Worm (Caenorhabditis elegans) whole organism, L4 larva: ENCODE results near the gene unc-8.

Experiments used
- F26F4.8 ChIP-seq: fragments of 200-800 bp; sonication (Bioruptor generic); conservative IDR thresholded peaks from 2 replicates; pipeline ENCODE4 v1.3.6; 2022; ENCODE audit warnings: missing genetic modification characterization, missing compliant biosample characterization
- F37D6.2 ChIP-seq: sonication (generic microtip); optimal IDR thresholded peaks from 2 replicates; lab custom pipeline; 2016; ENCODE audit warnings: mild to moderate bottlenecking, missing genetic modification characterization, missing compliant biosample characterization
- T20F7.1 ChIP-seq: fragments of 200-800 bp; sonication (Bioruptor generic); optimal IDR thresholded peaks from 2 replicates; lab custom pipeline; 2018; ENCODE audit warnings: mild to moderate bottlenecking, missing genetic modification characterization, missing compliant biosample characterization
- ZK337.2 ChIP-seq: fragments of 200-800 bp; sonication (Bioruptor generic); IDR thresholded peaks from 2 replicates; pipeline ENCODE4 v1.3.6; 2022; ENCODE audit warnings: missing genetic modification reagents, missing genetic modification characterization, missing compliant biosample characterization
- aha-1 ChIP-seq: fragments of 150-350 bp; peaks from one replicate; lab custom pipeline; 2014; ENCODE audit warnings: missing biosample characterization, missing genetic modification characterization
- aly-2 ChIP-seq: sonication (generic microtip); optimal IDR thresholded peaks from 2 replicates; lab custom pipeline; 2018; ENCODE audit warnings: missing biosample characterization, missing genetic modification characterization
- ama-1 ChIP-seq: fragments of 150-350 bp; optimal IDR thresholded peaks from 2 replicates; lab custom pipeline; 2014; ENCODE audit warnings: inconsistent platforms, mixed read lengths
- ceh-20 ChIP-seq: fragments of 200-800 bp; sonication (Bioruptor generic); IDR thresholded peaks from 2 replicates; pipeline ENCODE4 v1.3.6; 2022; ENCODE audit warnings: missing genetic modification reagents, missing genetic modification characterization, missing compliant biosample characterization
- ceh-82 ChIP-seq: sonication (generic microtip); optimal IDR thresholded peaks from 2 replicates; lab custom pipeline; 2017; ENCODE audit warnings: missing biosample characterization, missing genetic modification characterization
- ces-1 ChIP-seq: fragments of 150-350 bp; sonication (generic microtip); optimal IDR thresholded peaks from 4 replicates; lab custom pipeline; 2014; ENCODE audit warnings: missing biosample characterization, missing genetic modification reagents, missing genetic modification characterization
- cey-2 ChIP-seq: sonication (generic microtip); optimal IDR thresholded peaks from 3 replicates; lab custom pipeline; 2017; ENCODE audit warnings: missing genetic modification characterization, mild to moderate bottlenecking, missing compliant biosample characterization, antibody characterized with exemption, borderline replicate concordance; ENCODE audit not compliant: insufficient read depth
- daf-16 ChIP-seq, 3 experiments: sonication (generic microtip); optimal IDR thresholded peaks; 2 replicates each; lab custom pipeline; 2016 to 2017; ENCODE audit warnings: missing genetic modification characterization in 3 of 3, missing genetic modification reagents in 3 of 3, mild to moderate bottlenecking in 2 of 3, missing compliant biosample characterization in 2 of 3, missing biosample characterization in 1 of 3, moderate library complexity in 1 of 3
- dmd-6 ChIP-seq: fragments of 200-800 bp; sonication (Bioruptor generic); IDR thresholded peaks from 2 replicates; pipeline ENCODE4 v1.3.6; 2022; ENCODE audit warnings: missing genetic modification reagents, missing genetic modification characterization, missing compliant biosample characterization
- dmd-8 ChIP-seq: fragments of 200-800 bp; sonication (Bioruptor generic); IDR thresholded peaks from 2 replicates; pipeline ENCODE4 v1.3.6; 2022; ENCODE audit warnings: missing genetic modification characterization, missing compliant biosample characterization
- dpl-1 ChIP-seq: fragments of 150-350 bp; optimal IDR thresholded peaks from 2 replicates; lab custom pipeline; 2014; ENCODE audit warnings: missing biosample characterization, missing genetic modification reagents, missing genetic modification characterization
- dve-1 ChIP-seq: sonication (generic microtip); optimal IDR thresholded peaks from 2 replicates; lab custom pipeline; 2017; ENCODE audit warnings: antibody characterized with exemption, mild to moderate bottlenecking, missing genetic modification characterization, missing compliant biosample characterization; ENCODE audit not compliant: insufficient read depth
- fkh-10 ChIP-seq: fragments of 150-350 bp; optimal IDR thresholded peaks from 2 replicates; lab custom pipeline; 2014; ENCODE audit warnings: missing biosample characterization, missing genetic modification reagents, missing genetic modification characterization
- hlh-11 ChIP-seq: fragments of 200-800 bp; sonication (Bioruptor generic); optimal IDR thresholded peaks from 2 replicates; lab custom pipeline; 2018; ENCODE audit warnings: mild to moderate bottlenecking, missing genetic modification characterization, missing compliant biosample characterization
- hlh-30 ChIP-seq: sonication (generic microtip); optimal IDR thresholded peaks from 2 replicates; lab custom pipeline; 2017; ENCODE audit warnings: antibody characterized with exemption, mild to moderate bottlenecking, missing genetic modification characterization, missing compliant biosample characterization; ENCODE audit not compliant: insufficient read depth
- jun-1 ChIP-seq: fragments of 150-350 bp; optimal IDR thresholded peaks from 2 replicates; lab custom pipeline; 2014; ENCODE audit warnings: missing biosample characterization, missing genetic modification reagents, missing genetic modification characterization
- lin-1 ChIP-seq: fragments of 200-800 bp; sonication (Bioruptor generic); IDR thresholded peaks from 2 replicates; pipeline ENCODE4 v1.3.6; 2022; ENCODE audit warnings: missing genetic modification reagents, missing genetic modification characterization, missing compliant biosample characterization
- lin-15B ChIP-seq: fragments of 150-350 bp; sonication (generic microtip); optimal IDR thresholded peaks from 3 replicates; lab custom pipeline; 2014; ENCODE audit warnings: missing biosample characterization, missing genetic modification characterization
- lin-38 ChIP-seq: fragments of 200-800 bp; sonication (Bioruptor generic); IDR thresholded peaks from 2 replicates; pipeline ENCODE4 v1.3.6; 2022; ENCODE audit warnings: missing genetic modification reagents, missing genetic modification characterization, missing compliant biosample characterization
- madf-5 ChIP-seq, 2 experiments: fragments of 200-800 bp; sonication (Bioruptor generic); IDR thresholded peaks; 2 replicates each; pipeline ENCODE4 v1.3.6; 2022; ENCODE audit warnings: missing compliant biosample characterization in 2 of 2, missing genetic modification characterization in 2 of 2
- mdl-1 ChIP-seq, 2 experiments: fragments of 150-350 bp in 1 of 2; sonication (generic microtip) in 1 of 2; optimal IDR thresholded peaks; 2 replicates each; lab custom pipeline; 2014 to 2017; ENCODE audit warnings: missing biosample characterization in 2 of 2, missing genetic modification characterization in 2 of 2
- mep-1 ChIP-seq: fragments of 150-350 bp; sonication (generic microtip); optimal IDR thresholded peaks from 3 replicates; lab custom pipeline; 2014; ENCODE audit warnings: missing biosample characterization, missing genetic modification characterization
- mxl-3 ChIP-seq: fragments of 200-800 bp; sonication (Bioruptor generic); optimal IDR thresholded peaks from 2 replicates; lab custom pipeline; 2018; ENCODE audit warnings: mild to moderate bottlenecking, missing genetic modification characterization, missing compliant biosample characterization
- nhr-10 ChIP-seq: fragments of 150-350 bp; optimal IDR thresholded peaks from 2 replicates; lab custom pipeline; 2014; ENCODE audit warnings: missing biosample characterization, missing genetic modification characterization
- nhr-102 ChIP-seq: sonication (generic microtip); optimal IDR thresholded peaks from 2 replicates; lab custom pipeline; 2016; ENCODE audit warnings: mild to moderate bottlenecking, missing genetic modification characterization, moderate library complexity, missing compliant biosample characterization
- nhr-11 ChIP-seq: fragments of 150-350 bp; optimal IDR thresholded peaks from 2 replicates; lab custom pipeline; 2014; ENCODE audit warnings: missing biosample characterization, missing genetic modification characterization
- nhr-28 ChIP-seq: fragments of 150-350 bp; optimal IDR thresholded peaks from 2 replicates; lab custom pipeline; 2014; ENCODE audit warnings: missing biosample characterization, missing genetic modification characterization
- nhr-41 ChIP-seq: fragments of 200-800 bp; sonication (Bioruptor generic); IDR thresholded peaks from 2 replicates; pipeline ENCODE4 v1.3.6; 2022; ENCODE audit warnings: missing genetic modification reagents, missing genetic modification characterization, missing compliant biosample characterization
- nhr-6 ChIP-seq: fragments of 150-350 bp; optimal IDR thresholded peaks from 2 replicates; lab custom pipeline; 2014; ENCODE audit warnings: missing biosample characterization, missing genetic modification characterization
- nhr-77 ChIP-seq: fragments of 150-350 bp; optimal IDR thresholded peaks from 2 replicates; lab custom pipeline; 2014; ENCODE audit warnings: missing biosample characterization, missing genetic modification characterization
- pha-4 ChIP-seq, 2 experiments: fragments of 150-350 bp in 1 of 2; fragments of 200-800 bp in 1 of 2; sonication (Bioruptor generic) in 1 of 2; IDR thresholded peaks in 1 of 2; optimal IDR thresholded peaks in 1 of 2; 2 replicates each; pipeline versions ENCODE4 v1.3.6 to Lab custom; 2014 to 2022; ENCODE audit warnings: missing genetic modification characterization in 2 of 2, missing genetic modification reagents in 2 of 2, missing biosample characterization in 1 of 2, missing compliant biosample characterization in 1 of 2
- php-3 ChIP-seq: fragments of 200-800 bp; sonication (Bioruptor generic); IDR thresholded peaks from 2 replicates; pipeline ENCODE4 v1.3.6; 2022; ENCODE audit warnings: missing genetic modification reagents, missing genetic modification characterization, missing compliant biosample characterization
- pqm-1 ChIP-seq: sonication (generic microtip); optimal IDR thresholded peaks from 2 replicates; lab custom pipeline; 2017; ENCODE audit warnings: missing biosample characterization, missing genetic modification characterization
- set-16 ChIP-seq: fragments of 200-800 bp; sonication (Bioruptor generic); IDR thresholded peaks from 2 replicates; pipeline ENCODE4 v1.3.6; 2022; ENCODE audit warnings: missing genetic modification reagents, missing genetic modification characterization, missing compliant biosample characterization
- tra-1 ChIP-seq: fragments of 200-800 bp; sonication (Bioruptor generic); IDR thresholded peaks from 2 replicates; pipeline ENCODE4 v1.3.6; 2022; ENCODE audit warnings: missing genetic modification reagents, missing genetic modification characterization, missing compliant biosample characterization
- unc-130 ChIP-seq: sonication (generic microtip); optimal IDR thresholded peaks from 2 replicates; lab custom pipeline; 2016; ENCODE audit warnings: missing genetic modification reagents, missing genetic modification characterization, missing compliant biosample characterization
- zip-2 ChIP-seq: fragments of 150-350 bp; optimal IDR thresholded peaks from 2 replicates; lab custom pipeline; 2014; ENCODE audit warnings: missing biosample characterization, missing genetic modification characterization

Gene unc-8

ce11 chrIV:7184597-7184996 lies 12.4 kb upstream of the unc-8 start, which contains the start of gene clec-179:
Gene clec-179, minus strand, starts transcription at chrIV:7184697.
- TF ChIP-seq unc-130 = no peak
- no peak for TF ChIP-seq dpl-1 (GFP tag; lab: Kevin White, UChicago)
- no peak for TF ChIP-seq ZK337.2
- TF ChIP-seq mdl-1 (tag; optimal IDR thresholded peaks at IDR 0.05; lab: Kevin White, UChicago) = no peak
- no peak for TF ChIP-seq T20F7.1
- no peak for TF ChIP-seq lin-1 (GFP tag; lab: Robert Waterston, UW)
- TF ChIP-seq F26F4.8 (GFP tag; lab: Robert Waterston, UW) = no peak
- no peak for TF ChIP-seq aha-1 (tag; lab: Kevin White, UChicago)

ce11 chrIV:7186756-7187155 lies 10.2 kb upstream of the unc-8 start, which contains the start of gene str-249:
Gene str-249, minus strand, starts transcription at chrIV:7186856.
- TF ChIP-seq zip-2 = no peak

- TF ChIP-seq mxl-3 (GFP tag; lab: Kevin White, UChicago) (no peak), fkh-10 (GFP tag; lab: Kevin White, UChicago) (no peak), aha-1 (tag; lab: Kevin White, UChicago) (no peak), madf-5 (GFP tag; IDR thresholded peaks at IDR 0.05; lab: Robert Waterston, UW) (no peak), nhr-10 (tag; lab: Kevin White, UChicago) (no peak), aly-2 (no peak), hlh-30 (tag; lab: Kevin White, UChicago) (no peak)
Measured at ce11 chrIV:7188030-7188429, 8.9 kb upstream of the unc-8 start, which contains the start of gene C42D4.13. Gene C42D4.13, minus strand, starts transcription at chrIV:7188130.

- TF ChIP-seq lin-1 (GFP tag; lab: Robert Waterston, UW) (peak; percentile 97), nhr-11 (tag; lab: Kevin White, UChicago) (peak; percentile 32), ama-1 (lab: Kevin White, UChicago) (peak; percentile 38), hlh-11 (tag; lab: Kevin White, UChicago) (peak; percentile 95), fkh-10 (GFP tag; lab: Kevin White, UChicago) (peak; percentile 41), nhr-6 (tag; lab: Kevin White, UChicago) (peak; percentile 12), nhr-41 (peak; percentile 68; the same call in 1 of the 2 replicates), jun-1 (peak; percentile 62), aly-2 (no peak), nhr-10 (tag; lab: Kevin White, UChicago) (peak; percentile 87), dmd-8 (GFP tag; lab: Robert Waterston, UW) (no peak), nhr-102 (tag; lab: Kevin White, UChicago) (peak; percentile 78), ces-1 (GFP tag; lab: Kevin White, UChicago) (no peak), php-3 (peak; percentile 92), pha-4 (GFP tag; IDR thresholded peaks at IDR 0.05; lab: Robert Waterston, UW) (peak; percentile 56; the same call in 1 of the 2 replicates), pha-4 (tag; optimal IDR thresholded peaks at IDR 0.05; lab: Kevin White, UChicago) (no peak), hlh-30 (tag; lab: Kevin White, UChicago) (peak; percentile 77), ceh-82 (tag; lab: Kevin White, UChicago) (no peak), lin-15B (tag; lab: Kevin White, UChicago) (no peak), mdl-1 (tag; optimal IDR thresholded peaks at IDR 0.05; lab: Kevin White, UChicago) (peak; percentile 0 to 87), T20F7.1 (peak; percentile 75), nhr-28 (tag; lab: Kevin White, UChicago) (peak; percentile 99), ceh-20 (GFP tag; lab: Robert Waterston, UW) (0 out of 2 replicates have a peak, but pooled peaks have one; percentile 19), tra-1 (GFP tag; lab: Robert Waterston, UW) (peak; percentile 78), dve-1 (peak; percentile 98), cey-2 (tag; lab: Kevin White, UChicago) (peak; percentile 36), set-16 (no peak), daf-16 (GFP tag; optimal IDR thresholded peaks at IDR 0.05; lab: Kevin White, UChicago) (peak in 1 of 2 experiments; percentile 87), daf-16 (tag; optimal IDR thresholded peaks at IDR 0.05; lab: Kevin White, UChicago) (peak; percentile 100), dmd-6 (GFP tag; lab: Robert Waterston, UW) (peak; percentile 98), nhr-77 (tag; lab: Kevin White, UChicago) (peak; percentile 95), mep-1 (peak; percentile 70), lin-38 (GFP tag; lab: Robert Waterston, UW) (no peak; the same call in 1 of the 2 replicates), F37D6.2 (tag; lab: Kevin White, UChicago) (no peak), aha-1 (tag; lab: Kevin White, UChicago) (peak; percentile 96), pqm-1 (tag; lab: Kevin White, UChicago) (peak; percentile 97)
Measured at ce11 chrIV:7188528-7189422, 8.2 kb upstream of the unc-8 start, which contains the start of gene srlf-7. Gene srlf-7, plus strand, starts transcription at chrIV:7189287.
